Worm (Caenorhabditis elegans): ENCODE measurements around the gene F15A4.10.

F15A4.10 gene

ce11 chrII:12508650-12509049 is 23.7 kb upstream of the F15A4.10 start, which contains the start of gene srh-67:
TSS of gene srh-67 (plus strand) at chrII:12508950.
- TF ChIP-seq elt-3 (tag; optimal IDR thresholded peaks at IDR 0.05): no peak
- TF ChIP-seq egl-27 (tag; optimal IDR thresholded peaks at IDR 0.05): no peak

ce11 chrII:12507038-12507437 is 22.1 kb upstream of the F15A4.10 start, which contains the start of gene srh-68:
TSS of gene srh-68 (plus strand) at chrII:12507338.
- TF ChIP-seq unc-55 (GFP tag; optimal IDR thresholded peaks at IDR 0.05): no peak
- TF ChIP-seq lin-39 (tag; optimal IDR thresholded peaks at IDR 0.05): no peak
- no peak for TF ChIP-seq Y55F3AM.14 (GFP tag; optimal IDR thresholded peaks at IDR 0.05)
- no peak for TF ChIP-seq ztf-11 (tag; optimal IDR thresholded peaks at IDR 0.05)
- TF ChIP-seq ceh-82 (tag; optimal IDR thresholded peaks at IDR 0.05): no peak
- no peak for TF ChIP-seq R02D3.7 (tag; optimal IDR thresholded peaks at IDR 0.05)
- no peak for TF ChIP-seq nhr-237 (tag; optimal IDR thresholded peaks at IDR 0.05)
- no peak for TF ChIP-seq sem-4 (tag; optimal IDR thresholded peaks at IDR 0.05)
- TF ChIP-seq nhr-21 (tag; optimal IDR thresholded peaks at IDR 0.05): no peak
- TF ChIP-seq skn-1 (tag; optimal IDR thresholded peaks at IDR 0.05): no peak
- TF ChIP-seq sma-9 (GFP tag; optimal IDR thresholded peaks at IDR 0.05): no peak
- no peak for TF ChIP-seq sma-9 (tag; optimal IDR thresholded peaks at IDR 0.05)
- TF ChIP-seq ZK546.5 (tag; optimal IDR thresholded peaks at IDR 0.05): no peak

ce11 chrII:12506511-12506910 is 21.6 kb upstream of the F15A4.10 start:
- no peak for TF ChIP-seq ztf-4 (tag; optimal IDR thresholded peaks at IDR 0.05)
- no peak for TF ChIP-seq ztf-1 (GFP tag; conservative IDR thresholded peaks at IDR 0.05)
- no peak for TF ChIP-seq nhr-6 (tag; optimal IDR thresholded peaks at IDR 0.05)

- TF ChIP-seq alr-1 (tag; optimal IDR thresholded peaks at IDR 0.05): no peak
- no peak for TF ChIP-seq ama-1 (optimal IDR thresholded peaks at IDR 0.05)
- no peak for TF ChIP-seq ztf-11 (tag; optimal IDR thresholded peaks at IDR 0.05)
- no peak for TF ChIP-seq ZK546.5 (tag; optimal IDR thresholded peaks at IDR 0.05)
- no peak for TF ChIP-seq nhr-6 (tag; optimal IDR thresholded peaks at IDR 0.05)
- TF ChIP-seq nhr-25 (tag; optimal IDR thresholded peaks at IDR 0.05): no peak
- TF ChIP-seq ztf-1 (GFP tag; conservative IDR thresholded peaks at IDR 0.05): no peak
- no peak for TF ChIP-seq dmd-4 (tag; optimal IDR thresholded peaks at IDR 0.05)
- TF ChIP-seq ceh-16 (tag; optimal IDR thresholded peaks at IDR 0.05): no peak
- TF ChIP-seq elt-1 (tag; optimal IDR thresholded peaks at IDR 0.05): no peak
These were observed 17.8 kb upstream of the F15A4.10 start, which contains the start of gene ador-1 for ce11 chrII:12502784-12503183. TSS of gene ador-1 (minus strand) at chrII:12502884.

ce11 chrII:12499969-12500368 is 15.0 kb upstream of the F15A4.10 start:
- TF ChIP-seq nhr-11 (tag; optimal IDR thresholded peaks at IDR 0.05) (no peak), C34F6.9 (tag; optimal IDR thresholded peaks at IDR 0.05) (no peak), elt-1 (tag; optimal IDR thresholded peaks at IDR 0.05) (no peak), mbf-1 (tag; optimal IDR thresholded peaks at IDR 0.05) (no peak), peb-1 (tag; optimal IDR thresholded peaks at IDR 0.05) (no peak), ceh-82 (tag; optimal IDR thresholded peaks at IDR 0.05) (no peak), unc-39 (tag; optimal IDR thresholded peaks at IDR 0.05) (no peak), sma-3 (GFP tag; optimal IDR thresholded peaks at IDR 0.05) (no peak), nhr-237 (tag; optimal IDR thresholded peaks at IDR 0.05) (no peak), ama-1 (optimal IDR thresholded peaks at IDR 0.05) (no peak), unc-55 (GFP tag; optimal IDR thresholded peaks at IDR 0.05) (no peak)

ce11 chrII:12496981-12497380 is 12.0 kb upstream of the F15A4.10 start, which contains the start of gene T21B4.3:
TSS of gene T21B4.3 (minus strand) at chrII:12497081.
- no peak for TF ChIP-seq ztf-1 (GFP tag; conservative IDR thresholded peaks at IDR 0.05)
- no peak for TF ChIP-seq crh-2 (tag; optimal IDR thresholded peaks at IDR 0.05)
- TF ChIP-seq mab-5 (tag; optimal IDR thresholded peaks at IDR 0.05): no peak
- no peak for TF ChIP-seq gmeb-1 (tag; optimal IDR thresholded peaks at IDR 0.05)
- TF ChIP-seq nhr-6 (tag; optimal IDR thresholded peaks at IDR 0.05): no peak
- no peak for TF ChIP-seq lin-39 (tag; optimal IDR thresholded peaks at IDR 0.05)
- no peak for TF ChIP-seq lin-13 (GFP tag; optimal IDR thresholded peaks at IDR 0.05)
- TF ChIP-seq zag-1 (tag; optimal IDR thresholded peaks at IDR 0.05): no peak
- TF ChIP-seq ceh-82 (tag; optimal IDR thresholded peaks at IDR 0.05): no peak
- no peak for TF ChIP-seq mbf-1 (tag; optimal IDR thresholded peaks at IDR 0.05)
- no peak for TF ChIP-seq unc-39 (tag; optimal IDR thresholded peaks at IDR 0.05)
- TF ChIP-seq ama-1 (optimal IDR thresholded peaks at IDR 0.05): no peak
- TF ChIP-seq skn-1 (tag; optimal IDR thresholded peaks at IDR 0.05): no peak

Data from whole organism, L2 larva.